Worm (Caenorhabditis elegans) whole organism, L1 larva: ENCODE measurements around the gene F58D2.5.

Experiments
- ama-1 ChIP-seq: fragments of 150-350 bp; optimal IDR thresholded peaks from 2 replicates; lab custom pipeline; 2014
- ceh-8 ChIP-seq: fragments of 200-800 bp; sonication (Bioruptor generic); optimal IDR thresholded peaks from 2 replicates; lab custom pipeline; 2018; ENCODE audit warnings: mild to moderate bottlenecking, missing genetic modification characterization, moderate library complexity, missing compliant biosample characterization
- elt-3 ChIP-seq, 6 experiments: fragments of 150-350 bp in 1 of 6; sonication (generic microtip); optimal IDR thresholded peaks; 2 replicates each; lab custom pipeline; 2017 to 2018; ENCODE audit warnings: missing biosample characterization in 6 of 6, missing genetic modification characterization in 6 of 6, inconsistent platforms in 1 of 6
- lin-13 ChIP-seq: fragments of 150-350 bp; optimal IDR thresholded peaks from 2 replicates; lab custom pipeline; 2014; ENCODE audit warnings: missing biosample characterization, missing genetic modification reagents, missing genetic modification characterization
- lsy-2 ChIP-seq, 2 experiments: fragments of 150-350 bp; optimal IDR thresholded peaks; 2 replicates each; lab custom pipeline; 2014; ENCODE audit warnings: missing biosample characterization in 2 of 2, missing genetic modification characterization in 2 of 2
- nhr-77 ChIP-seq: fragments of 150-350 bp; optimal IDR thresholded peaks from 2 replicates; lab custom pipeline; 2014; ENCODE audit warnings: missing biosample characterization, missing genetic modification characterization
- pqm-1 ChIP-seq: sonication (generic microtip); optimal IDR thresholded peaks from 3 replicates; lab custom pipeline; 2017; ENCODE audit warnings: missing biosample characterization, missing genetic modification characterization
- snpc-4 ChIP-seq: fragments of 150-350 bp; optimal IDR thresholded peaks from 2 replicates; lab custom pipeline; 2014; ENCODE audit warnings: missing biosample characterization, missing genetic modification characterization
- unc-62 ChIP-seq: fragments of 150-350 bp; optimal IDR thresholded peaks from 2 replicates; lab custom pipeline; 2014; ENCODE audit warnings: missing biosample characterization, missing genetic modification reagents, missing genetic modification characterization
- zag-1 ChIP-seq: fragments of 150-350 bp; optimal IDR thresholded peaks from 2 replicates; lab custom pipeline; 2014; ENCODE audit warnings: missing biosample characterization, missing genetic modification characterization
- ztf-11 ChIP-seq, 2 experiments: sonication (generic microtip); optimal IDR thresholded peaks; 2 replicates each; lab custom pipeline; 2016 to 2017; ENCODE audit warnings: missing genetic modification characterization in 2 of 2, missing biosample characterization in 1 of 2, missing compliant biosample characterization in 1 of 2

- TF ChIP-seq ztf-11 (tag; optimal IDR thresholded peaks at IDR 0.05; lab: Kevin White, UChicago) (no peak), unc-62 (GFP tag; lab: Kevin White, UChicago) (no peak), nhr-77 (no peak), pqm-1 (no peak), elt-3 (tag; optimal IDR thresholded peaks at IDR 0.05; lab: Kevin White, UChicago) (no peak), zag-1 (tag; lab: Kevin White, UChicago) (no peak), ceh-8 (GFP tag; lab: Kevin White, UChicago) (no peak), ama-1 (lab: Kevin White, UChicago) (no peak), lin-13 (GFP tag; lab: Kevin White, UChicago) (no peak), snpc-4 (tag; lab: Kevin White, UChicago) (no peak), lsy-2 (tag; optimal IDR thresholded peaks at IDR 0.05; lab: Kevin White, UChicago) (no peak)
Measured at ce11 chrIV:13214466-13214865, 21.3 kb upstream of the F58D2.5 start, which contains the start of gene cho-1.
